Fruit fly (Drosophila melanogaster): Measurements from ENCODE around the gene CatB.

The CatB gene

DNA sequence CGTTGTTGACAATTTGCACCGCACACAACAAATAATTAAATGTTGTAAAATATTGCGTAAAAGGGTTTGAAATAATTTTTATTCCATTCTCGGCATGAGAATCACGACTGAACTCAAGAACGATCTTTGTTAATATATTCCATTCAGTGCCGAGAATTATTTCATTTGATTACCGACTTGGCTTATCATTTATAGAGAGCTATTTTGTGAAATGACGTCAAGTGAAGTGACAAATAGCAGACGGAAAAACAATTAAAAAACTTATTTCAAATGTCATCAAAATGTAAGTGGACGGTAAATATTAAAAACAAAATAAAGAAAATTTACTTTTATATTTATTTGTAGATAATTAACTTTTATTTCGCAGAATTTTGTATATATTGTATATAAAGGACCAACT lies 9.1 kb downstream of the CatB start:
- TF ChIP-seq kay (GFP tag; ENCODE audit: borderline replicate concordance) (peak; percentile 59), Mnt (GFP tag; optimal IDR thresholded peaks at IDR 0.05) (no peak), cic (GFP tag; optimal IDR thresholded peaks at IDR 0.05) (peak; percentile 13)

dm6 chr2L:8715454-8715853 lies 10.1 kb downstream of the CatB start:
- TF ChIP-seq kay (GFP tag; ENCODE audit: borderline replicate concordance) (peak; percentile 25), cnc (optimal IDR thresholded peaks at IDR 0.05) (no peak)

DNA sequence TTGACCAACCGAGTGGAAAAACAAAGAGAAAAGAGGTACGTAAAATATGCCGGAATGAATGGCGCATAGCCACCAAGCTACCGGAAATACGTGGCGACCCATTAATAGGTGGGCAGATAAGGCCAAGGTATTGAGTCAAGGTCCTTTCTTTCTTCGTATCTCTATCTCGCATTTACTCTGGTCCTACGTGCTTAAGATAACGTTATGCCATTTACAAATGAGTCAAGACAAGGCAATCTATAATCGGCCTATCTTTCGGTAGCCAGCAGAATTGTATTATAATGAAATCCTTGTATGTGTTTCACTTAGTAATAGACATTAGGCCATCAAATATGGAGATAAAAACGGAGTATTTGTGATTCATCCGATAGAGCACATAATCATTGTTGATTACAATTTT lies 11.0 kb downstream of the CatB start:
- no peak for TF ChIP-seq bab1 (GFP tag; optimal IDR thresholded peaks at IDR 0.05)
- no peak for TF ChIP-seq CG12768 (GFP tag; optimal IDR thresholded peaks at IDR 0.05)

DNA sequence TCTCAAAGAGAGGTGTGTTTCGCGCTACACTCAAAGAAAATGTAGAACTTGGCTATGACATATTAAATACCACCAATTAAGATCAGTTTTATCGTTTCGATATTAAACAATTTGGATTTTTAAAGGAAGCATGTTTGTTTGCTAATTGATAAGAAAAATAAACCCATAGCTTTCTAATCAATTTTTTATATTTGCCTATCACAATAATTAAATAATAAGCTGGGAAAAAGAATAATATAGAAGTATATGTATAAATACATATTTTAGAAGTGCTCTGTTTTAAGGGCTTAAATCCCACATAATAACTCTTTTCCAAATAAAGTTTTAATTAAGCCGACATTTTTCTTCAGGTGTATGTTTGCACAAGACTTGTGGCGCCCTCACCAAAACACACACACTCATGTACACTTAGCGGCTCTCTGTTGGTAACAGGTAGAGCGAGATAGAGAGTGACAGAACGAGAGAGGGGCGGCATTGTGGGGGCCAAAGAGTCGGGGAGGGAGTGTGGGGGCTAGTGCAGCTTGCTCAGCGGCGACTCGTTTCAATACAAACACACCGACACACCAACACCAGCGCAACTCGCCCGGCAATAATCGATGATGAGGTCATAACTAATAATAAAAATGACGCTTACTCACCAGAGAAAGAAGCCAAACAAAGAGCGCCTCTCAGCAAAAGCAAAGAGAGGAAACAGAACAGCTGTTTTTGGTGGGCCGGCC lies 12.4 kb downstream of the CatB start:
- TF ChIP-seq ovo (GFP tag; optimal IDR thresholded peaks at IDR 0.05) (peak; percentile 13), Crg-1 (GFP tag; optimal IDR thresholded peaks at IDR 0.05) (peak; percentile 49), pad (GFP tag; optimal IDR thresholded peaks at IDR 0.05) (peak; percentile 73), CG14711 (tag; optimal IDR thresholded peaks at IDR 0.05) (peak; percentile 78), kay (GFP tag; ENCODE audit: borderline replicate concordance) (peak; percentile 70), CG7045 (GFP tag; optimal IDR thresholded peaks at IDR 0.05) (peak; percentile 94), Clk (GFP tag; optimal IDR thresholded peaks at IDR 0.05) (peak; percentile 67), CG5204 (GFP tag; optimal IDR thresholded peaks at IDR 0.05) (peak; percentile 87), CG11617 (GFP tag; optimal IDR thresholded peaks at IDR 0.05) (peak; percentile 96), CG1620 (GFP tag; optimal IDR thresholded peaks at IDR 0.05) (peak; percentile 61), Hr96 (GFP tag; optimal IDR thresholded peaks at IDR 0.05) (peak; percentile 48), Mnt (GFP tag; optimal IDR thresholded peaks at IDR 0.05) (peak; percentile 71), tj (GFP tag; optimal IDR thresholded peaks at IDR 0.05) (peak; percentile 79), CG12768 (GFP tag; optimal IDR thresholded peaks at IDR 0.05) (peak; percentile 78), bab1 (GFP tag; optimal IDR thresholded peaks at IDR 0.05) (peak; percentile 79), cnc (optimal IDR thresholded peaks at IDR 0.05) (no peak), CG33017 (tag; optimal IDR thresholded peaks at IDR 0.05) (peak; percentile 86), cic (GFP tag; optimal IDR thresholded peaks at IDR 0.05) (peak; percentile 59), CG7101 (tag; optimal IDR thresholded peaks at IDR 0.05) (peak; percentile 89), toe (GFP tag; optimal IDR thresholded peaks at IDR 0.05) (peak; percentile 77)

DNA sequence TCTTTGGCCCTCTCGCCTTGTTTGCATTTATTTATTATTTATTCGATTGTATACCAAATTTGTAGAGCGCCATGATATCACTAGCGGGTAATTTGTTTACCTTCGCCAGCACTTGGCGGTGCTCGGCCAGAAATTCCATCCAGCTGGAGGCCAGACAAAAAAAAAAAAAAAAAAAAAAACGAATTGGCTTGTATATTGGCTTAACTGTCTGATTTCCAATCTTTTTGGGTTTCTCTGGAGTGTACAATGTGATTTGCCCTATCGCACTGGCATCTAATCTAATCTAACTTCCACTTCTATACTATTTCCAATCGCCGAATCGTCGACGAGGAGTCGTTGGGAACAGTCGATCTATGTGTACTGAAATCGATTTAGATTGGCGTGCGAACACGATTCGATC lies 14.4 kb downstream of the CatB start:
- TF ChIP-seq pad (GFP tag; optimal IDR thresholded peaks at IDR 0.05) (no peak), kay (GFP tag; ENCODE audit: borderline replicate concordance) (peak; percentile 30), cic (GFP tag; optimal IDR thresholded peaks at IDR 0.05) (peak; percentile 61)

dm6 chr2L:8721028-8721427 lies 15.7 kb downstream of the CatB start:
- TF ChIP-seq tj (GFP tag; optimal IDR thresholded peaks at IDR 0.05) (no peak), kay (GFP tag; ENCODE audit: borderline replicate concordance) (no peak), cnc (optimal IDR thresholded peaks at IDR 0.05) (no peak), CG11617 (GFP tag; optimal IDR thresholded peaks at IDR 0.05) (no peak), Clk (GFP tag; optimal IDR thresholded peaks at IDR 0.05) (no peak), CG7101 (tag; optimal IDR thresholded peaks at IDR 0.05) (no peak), CG1620 (GFP tag; optimal IDR thresholded peaks at IDR 0.05) (no peak), Hr96 (GFP tag; optimal IDR thresholded peaks at IDR 0.05) (no peak), pad (GFP tag; optimal IDR thresholded peaks at IDR 0.05) (no peak), CG12768 (GFP tag; optimal IDR thresholded peaks at IDR 0.05) (no peak), Crg-1 (GFP tag; optimal IDR thresholded peaks at IDR 0.05) (no peak), Mnt (GFP tag; optimal IDR thresholded peaks at IDR 0.05) (no peak), cic (GFP tag; optimal IDR thresholded peaks at IDR 0.05) (no peak), toe (GFP tag; optimal IDR thresholded peaks at IDR 0.05) (no peak), CG14711 (tag; optimal IDR thresholded peaks at IDR 0.05) (no peak), ovo (GFP tag; optimal IDR thresholded peaks at IDR 0.05) (no peak), bab1 (GFP tag; optimal IDR thresholded peaks at IDR 0.05) (no peak), CG7045 (GFP tag; optimal IDR thresholded peaks at IDR 0.05) (no peak), CG33017 (tag; optimal IDR thresholded peaks at IDR 0.05) (no peak), CG5204 (GFP tag; optimal IDR thresholded peaks at IDR 0.05) (no peak)

DNA sequence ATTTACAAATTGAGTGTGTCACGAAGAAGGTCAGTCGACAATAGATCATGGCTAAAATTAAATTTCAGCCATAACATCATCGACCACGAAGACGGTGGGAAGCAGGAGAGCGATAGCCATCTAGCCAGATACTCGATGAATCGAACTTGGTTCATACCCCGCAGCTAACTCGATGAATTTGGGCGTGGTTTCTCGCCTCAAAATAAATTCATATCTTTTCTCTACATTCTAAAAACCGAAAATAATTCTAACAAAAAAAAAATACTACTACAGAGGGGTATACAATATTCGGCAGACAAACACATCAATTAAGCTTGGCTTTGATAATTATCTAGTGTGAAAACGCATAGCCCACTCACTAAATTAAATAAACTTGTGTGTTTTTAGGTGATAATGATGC lies 27.3 kb downstream of the CatB start:
- TF ChIP-seq bab1 (GFP tag; optimal IDR thresholded peaks at IDR 0.05), result no peak
- no peak for TF ChIP-seq CG7101 (tag; optimal IDR thresholded peaks at IDR 0.05)
- TF ChIP-seq CG14711 (tag; optimal IDR thresholded peaks at IDR 0.05), result no peak
- TF ChIP-seq Hr96 (GFP tag; optimal IDR thresholded peaks at IDR 0.05), result no peak
- no peak for TF ChIP-seq Mnt (GFP tag; optimal IDR thresholded peaks at IDR 0.05)
- no peak for TF ChIP-seq toe (GFP tag; optimal IDR thresholded peaks at IDR 0.05)
- TF ChIP-seq CG12768 (GFP tag; optimal IDR thresholded peaks at IDR 0.05), result no peak
- TF ChIP-seq ovo (GFP tag; optimal IDR thresholded peaks at IDR 0.05), result no peak
